Worm (Caenorhabditis elegans) whole organism, midembryonic: ENCODE data around the gene acs-9.

Experiments used
- flt-1 ChIP-seq: fragments of 200-800 bp; sonication (Bioruptor generic); IDR thresholded peaks from 2 replicates; pipeline ENCODE4 v1.3.6; 2022; ENCODE audit warnings: missing genetic modification characterization, missing compliant biosample characterization
- klf-2 ChIP-seq: fragments of 200-800 bp; sonication (Bioruptor generic); conservative IDR thresholded peaks from 2 replicates; pipeline ENCODE4 v1.3.6; 2022; ENCODE audit warnings: missing genetic modification reagents, missing genetic modification characterization, missing compliant biosample characterization
- med-1 ChIP-seq: sonication (generic microtip); optimal IDR thresholded peaks from 2 replicates; lab custom pipeline; 2017; ENCODE audit warnings: missing genetic modification characterization, mild to moderate bottlenecking, missing compliant biosample characterization, antibody characterized with exemption, missing genetic modification reagents; ENCODE audit not compliant: insufficient read depth
- tab-1 ChIP-seq: fragments of 200-800 bp; sonication (Bioruptor generic); IDR thresholded peaks from 2 replicates; pipeline ENCODE4 v1.3.6; 2022; ENCODE audit warnings: missing genetic modification characterization, missing compliant biosample characterization

- TF ChIP-seq med-1 (no peak), tab-1 (GFP tag; lab: Robert Waterston, UW) (no peak), klf-2 (GFP tag; lab: Robert Waterston, UW) (no peak), flt-1 (GFP tag; lab: Robert Waterston, UW) (no peak)
Measured at ce11 chrX:16868931-16869330, 11.4 kb downstream of the acs-9 start, which contains the start of gene aakg-2.
